Fruit fly (Drosophila melanogaster) whole organism, embryonic: ENCODE results near the gene CkIIalpha-i3.

ENCODE experiments used
- Antp ChIP-seq: fragments of 200-800 bp; sonication (Bioruptor generic); optimal IDR thresholded peaks from 3 replicates; lab custom pipeline; 2016; ENCODE audit warnings: missing biosample characterization, missing genetic modification characterization
- Atf3 ChIP-seq: fragments of 200-800 bp; sonication (Bioruptor generic); optimal IDR thresholded peaks from 3 replicates; lab custom pipeline; 2016; ENCODE audit warnings: missing biosample characterization, missing genetic modification characterization
- Bgb ChIP-seq: fragments of 200-800 bp; sonication (Bioruptor generic); IDR thresholded peaks from 2 replicates; pipeline ENCODE4 v1.3.6; 2022; ENCODE audit warnings: missing biosample characterization, missing genetic modification characterization; ENCODE audit not compliant: partially characterized antibody
- CG10274 ChIP-seq: fragments of 200-800 bp; sonication (Bioruptor generic); optimal IDR thresholded peaks from 3 replicates; lab custom pipeline; 2017; ENCODE audit warnings: missing biosample characterization, mild to moderate bottlenecking, missing genetic modification characterization
- CG10321 ChIP-seq: fragments of 200-800 bp; sonication (Bioruptor generic); IDR thresholded peaks from 2 replicates; pipeline ENCODE4 v1.3.6; 2022; ENCODE audit warnings: missing biosample characterization, missing genetic modification characterization
- CG11695 ChIP-seq: fragments of 200-800 bp; sonication (Bioruptor generic); IDR thresholded peaks from 3 replicates; pipeline ENCODE4 v1.3.6; 2022; ENCODE audit warnings: missing biosample characterization, missing genetic modification characterization
- CG12236 ChIP-seq: fragments of 200-800 bp; sonication (Bioruptor generic); optimal IDR thresholded peaks from 2 replicates; lab custom pipeline; 2016; ENCODE audit warnings: missing biosample characterization, missing genetic modification characterization
- CG12659 ChIP-seq: fragments of 200-800 bp; sonication (Bioruptor generic); optimal IDR thresholded peaks from 3 replicates; lab custom pipeline; 2017; ENCODE audit warnings: mild to moderate bottlenecking, missing biosample characterization, missing genetic modification reagents, missing genetic modification characterization
- CG13424 ChIP-seq: fragments of 200-800 bp; sonication (Bioruptor generic); optimal IDR thresholded peaks from 2 replicates; lab custom pipeline; 2019; ENCODE audit warnings: missing biosample characterization, mild to moderate bottlenecking, missing genetic modification characterization, moderate library complexity
- CG18764 ChIP-seq: fragments of 200-800 bp; sonication (Bioruptor generic); optimal IDR thresholded peaks from 3 replicates; lab custom pipeline; 2016; ENCODE audit warnings: missing biosample characterization, missing genetic modification characterization
- CG2116 ChIP-seq: fragments of 200-800 bp; sonication (Bioruptor generic); optimal IDR thresholded peaks from 3 replicates; lab custom pipeline; 2018; ENCODE audit warnings: missing biosample characterization, mild to moderate bottlenecking, missing genetic modification characterization
- CG2202 ChIP-seq: fragments of 200-800 bp; sonication (Bioruptor generic); optimal IDR thresholded peaks from 2 replicates; lab custom pipeline; 2018; ENCODE audit warnings: missing biosample characterization, mild to moderate bottlenecking, missing genetic modification characterization
- CG34376 ChIP-seq: fragments of 200-800 bp; sonication (Bioruptor generic); optimal IDR thresholded peaks from 2 replicates; lab custom pipeline; 2018; ENCODE audit warnings: missing biosample characterization, mild to moderate bottlenecking, missing genetic modification characterization
- CG4617 ChIP-seq: fragments of 200-800 bp; sonication (Bioruptor generic); optimal IDR thresholded peaks from 3 replicates; lab custom pipeline; 2016; ENCODE audit warnings: missing biosample characterization, missing genetic modification characterization, borderline replicate concordance
- CG4730 ChIP-seq: fragments of 200-800 bp; sonication (Bioruptor generic); IDR thresholded peaks from 2 replicates; pipeline ENCODE4 v1.3.6; 2022; ENCODE audit warnings: missing biosample characterization, missing genetic modification characterization
- CG8359 ChIP-seq: fragments of 200-800 bp; sonication (Bioruptor generic); optimal IDR thresholded peaks from 2 replicates; lab custom pipeline; 2017; ENCODE audit warnings: missing biosample characterization, mild to moderate bottlenecking, missing genetic modification characterization, borderline replicate concordance
- CG9215 ChIP-seq: fragments of 200-800 bp; sonication (Bioruptor generic); IDR thresholded peaks from 2 replicates; pipeline ENCODE4 v1.3.6; 2022; ENCODE audit warnings: missing biosample characterization, missing genetic modification characterization
- CkIIα-i1 ChIP-seq: fragments of 200-800 bp; sonication (Bioruptor generic); IDR thresholded peaks from 2 replicates; pipeline ENCODE4 v1.3.6; 2022; ENCODE audit warnings: missing biosample characterization, missing genetic modification characterization
- D ChIP-seq, 2 experiments: fragments of 200-800 bp in 1 of 2; fragments of >200 bp in 1 of 2; sonication (Bioruptor generic) in 1 of 2; optimal IDR thresholded peaks; 2 replicates in 1 of 2; 3 replicates in 1 of 2; lab custom pipeline; 2017; ENCODE audit warnings: mild to moderate bottlenecking in 1 of 2, missing biosample characterization in 1 of 2, missing genetic modification characterization in 1 of 2, missing genetic modification reagents in 1 of 2
- Dp ChIP-seq: fragments of 200-800 bp; sonication (Bioruptor generic); optimal IDR thresholded peaks from 2 replicates; lab custom pipeline; 2018; ENCODE audit warnings: missing biosample characterization, mild to moderate bottlenecking, missing genetic modification characterization, moderate library complexity
- Fer3 ChIP-seq: fragments of 200-800 bp; sonication (Bioruptor generic); optimal IDR thresholded peaks from 2 replicates; lab custom pipeline; 2018; ENCODE audit warnings: missing biosample characterization, mild to moderate bottlenecking, missing genetic modification characterization, moderate library complexity
- H2.0 ChIP-seq: fragments of 200-800 bp; sonication (Bioruptor generic); IDR thresholded peaks from 2 replicates; pipeline ENCODE4 v1.3.6; 2022; ENCODE audit warnings: missing biosample characterization, missing genetic modification characterization
- Hmr ChIP-seq: fragments of 200-800 bp; sonication (Bioruptor generic); optimal IDR thresholded peaks from 3 replicates; lab custom pipeline; 2017; ENCODE audit warnings: mild to moderate bottlenecking, missing biosample characterization, missing genetic modification reagents, missing genetic modification characterization
- Med ChIP-seq: fragments of 200-800 bp; sonication (Bioruptor generic); peaks from one replicate; lab custom pipeline; 2016; ENCODE audit warnings: missing biosample characterization, missing genetic modification characterization, mild to moderate bottlenecking, inconsistent platforms, moderate library complexity
- Mrtf ChIP-seq: fragments of 200-800 bp; sonication (Bioruptor generic); IDR thresholded peaks from 3 replicates; pipeline ENCODE4 v1.3.6; 2022; ENCODE audit warnings: missing biosample characterization, missing genetic modification characterization
- NC2α ChIP-seq: fragments of 200-800 bp; sonication (Bioruptor generic); optimal IDR thresholded peaks from 2 replicates; lab custom pipeline; 2016; ENCODE audit warnings: missing biosample characterization, missing genetic modification characterization
- Nf-YB ChIP-seq: fragments of 200-800 bp; sonication (Bioruptor generic); optimal IDR thresholded peaks from 3 replicates; lab custom pipeline; 2019; ENCODE audit warnings: missing biosample characterization, mild to moderate bottlenecking, missing genetic modification characterization, moderate library complexity
- Nf-YC ChIP-seq: fragments of 200-800 bp; optimal IDR thresholded peaks from 3 replicates; lab custom pipeline; 2019; ENCODE audit warnings: missing biosample characterization, mild to moderate bottlenecking, missing genetic modification characterization, moderate library complexity
- Pdp1 ChIP-seq, 2 experiments: fragments of 200-800 bp; sonication (Bioruptor generic); optimal IDR thresholded peaks; 3 replicates each; lab custom pipeline; 2016; ENCODE audit warnings: missing biosample characterization in 2 of 2, missing genetic modification characterization in 2 of 2, mild to moderate bottlenecking in 1 of 2, moderate library complexity in 1 of 2
- ac ChIP-seq: fragments of 200-800 bp; sonication (Bioruptor generic); optimal IDR thresholded peaks from 3 replicates; lab custom pipeline; 2017; ENCODE audit warnings: missing biosample characterization, mild to moderate bottlenecking, missing genetic modification characterization
- al ChIP-seq: fragments of 200-800 bp; sonication (Bioruptor generic); IDR thresholded peaks from 2 replicates; pipeline ENCODE4 v1.3.6; 2022; ENCODE audit warnings: missing biosample characterization, missing genetic modification characterization
- ase ChIP-seq: fragments of 200-800 bp; sonication (Bioruptor generic); IDR thresholded peaks from 3 replicates; pipeline ENCODE4 v1.3.6; 2022; ENCODE audit warnings: missing biosample characterization, missing genetic modification characterization
- ato ChIP-seq: fragments of 200-800 bp; sonication (Bioruptor generic); IDR thresholded peaks from 2 replicates; pipeline ENCODE4 v1.3.6; 2022; ENCODE audit warnings: missing biosample characterization, missing genetic modification characterization; ENCODE audit not compliant: partially characterized antibody
- chm ChIP-seq: fragments of 200-800 bp; sonication (Bioruptor generic); IDR thresholded peaks from 2 replicates; pipeline ENCODE4 v1.3.6; 2022; ENCODE audit warnings: missing biosample characterization, missing genetic modification characterization
- danr ChIP-seq: fragments of 200-800 bp; sonication (Bioruptor generic); IDR thresholded peaks from 2 replicates; pipeline ENCODE4 v1.3.6; 2022; ENCODE audit warnings: missing biosample characterization, missing genetic modification characterization
- en ChIP-seq: fragments of 200-800 bp; sonication (Bioruptor generic); optimal IDR thresholded peaks from 2 replicates; lab custom pipeline; 2016; ENCODE audit warnings: missing biosample characterization, missing genetic modification characterization
- fd3F ChIP-seq: fragments of 200-800 bp; sonication (Bioruptor generic); optimal IDR thresholded peaks from 2 replicates; lab custom pipeline; 2018; ENCODE audit warnings: missing biosample characterization, mild to moderate bottlenecking, missing genetic modification characterization, moderate library complexity
- gce ChIP-seq: fragments of 200-800 bp; sonication (Bioruptor generic); IDR thresholded peaks from 3 replicates; pipeline ENCODE4 v1.3.6; 2022; ENCODE audit warnings: missing biosample characterization, missing genetic modification characterization
- gro ChIP-seq: fragments of 200-800 bp; sonication (Bioruptor generic); optimal IDR thresholded peaks from 2 replicates; lab custom pipeline; 2016; ENCODE audit warnings: missing biosample characterization, missing genetic modification characterization
- jing ChIP-seq: fragments of 200-800 bp; sonication (Bioruptor generic); optimal IDR thresholded peaks from 2 replicates; lab custom pipeline; 2018; ENCODE audit warnings: missing biosample characterization, mild to moderate bottlenecking, missing genetic modification characterization
- kah ChIP-seq: fragments of 200-800 bp; sonication (Bioruptor generic); optimal IDR thresholded peaks from 2 replicates; lab custom pipeline; 2018; ENCODE audit warnings: missing biosample characterization, mild to moderate bottlenecking, missing genetic modification characterization
- lab ChIP-seq: fragments of 200-800 bp; sonication (Bioruptor generic); optimal IDR thresholded peaks from 3 replicates; lab custom pipeline; 2017; ENCODE audit warnings: missing biosample characterization, missing genetic modification characterization, mild to moderate bottlenecking, moderate library complexity, missing genetic modification reagents
- mam ChIP-seq: fragments of 200-800 bp; sonication (Bioruptor generic); optimal IDR thresholded peaks from 3 replicates; lab custom pipeline; 2016; ENCODE audit warnings: missing biosample characterization, missing genetic modification characterization
- pan ChIP-seq, 4 experiments: fragments of >200 bp in 3 of 4; fragments of 200-800 bp in 1 of 4; sonication (Bioruptor generic) in 1 of 4; optimal IDR thresholded peaks in 3 of 4; IDR thresholded peaks in 1 of 4; 2 replicates each; pipeline versions ENCODE4 v1.3.6 to Lab custom; 2017 to 2022; ENCODE audit warnings: missing biosample characterization in 2 of 4, missing genetic modification characterization in 2 of 4, mixed read lengths in 1 of 4
- ro ChIP-seq: fragments of 200-800 bp; sonication (Bioruptor generic); IDR thresholded peaks from 2 replicates; pipeline ENCODE4 v1.3.6; 2022; ENCODE audit warnings: missing biosample characterization, missing genetic modification characterization
- sens ChIP-seq: fragments of 200-800 bp; sonication (Bioruptor generic); peaks from one replicate; lab custom pipeline; 2016; ENCODE audit warnings: missing biosample characterization, missing genetic modification characterization
- slbo ChIP-seq: fragments of 200-800 bp; sonication (Bioruptor generic); IDR thresholded peaks from 2 replicates; pipeline ENCODE4 v1.3.6; 2022; ENCODE audit warnings: missing biosample characterization, missing genetic modification characterization
- slp2 ChIP-seq: fragments of 200-800 bp; sonication (Bioruptor generic); optimal IDR thresholded peaks from 2 replicates; lab custom pipeline; 2016; ENCODE audit warnings: missing biosample characterization, missing genetic modification characterization
- tna ChIP-seq: fragments of 200-800 bp; sonication (Bioruptor generic); IDR thresholded peaks from 2 replicates; pipeline ENCODE4 v1.3.6; 2022; ENCODE audit warnings: missing biosample characterization, missing genetic modification characterization; ENCODE audit not compliant: partially characterized antibody
- unpg ChIP-seq: fragments of 200-800 bp; sonication (Bioruptor generic); optimal IDR thresholded peaks from 3 replicates; lab custom pipeline; 2018; ENCODE audit warnings: missing biosample characterization, mild to moderate bottlenecking, missing genetic modification characterization, moderate library complexity

CkIIalpha-i3 gene

DNA sequence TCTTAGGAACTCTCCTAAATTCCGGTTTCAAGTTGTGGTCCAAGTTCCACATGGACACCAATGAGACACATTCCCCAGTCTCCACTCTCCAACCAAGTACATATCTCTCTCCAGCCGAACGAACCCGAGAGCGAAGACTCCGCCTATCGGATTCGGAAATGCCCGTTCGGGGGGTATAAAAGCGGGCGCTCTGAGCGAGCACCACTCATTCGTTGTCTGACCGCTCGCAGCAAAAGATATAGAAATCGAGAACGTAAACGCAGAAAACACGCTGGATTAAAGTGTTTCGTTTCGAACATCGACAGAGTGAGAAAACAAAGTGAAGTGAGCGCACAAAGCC is 38.8 kb upstream of the CkIIalpha-i3 start, which contains the start of gene emc (continued):
- TF ChIP-seq Bgb (GFP tag; lab: Robert Waterston, UW) (peak; percentile 67), CG2116 (no peak), en (GFP tag; lab: Kevin White, UChicago) (no peak), tna (GFP tag; lab: Robert Waterston, UW) (peak; percentile 65), H2.0 (GFP tag; lab: Robert Waterston, UW) (no peak), ac (GFP tag; lab: Kevin White, UChicago) (peak; percentile 66), CG18764 (no peak), slbo (GFP tag; lab: Robert Waterston, UW) (peak; percentile 55), CG9215 (GFP tag; lab: Robert Waterston, UW) (no peak), Med (GFP tag; lab: Kevin White, UChicago) (peak; percentile 97), CG12236 (GFP tag; lab: Kevin White, UChicago) (no peak), sens (GFP tag; lab: Kevin White, UChicago) (peak; percentile 90), CG11695 (GFP tag; lab: Robert Waterston, UW) (peak; percentile 31; the same call in 1 of the 3 replicates), CG13424 (peak; percentile 3), CG10321 (0 out of 2 replicates have a peak, but pooled peaks have one; percentile 32), Pdp1 (GFP tag; optimal IDR thresholded peaks at IDR 0.05; lab: Kevin White, UChicago) (peak; percentile 30 to 36), ase (GFP tag; lab: Robert Waterston, UW) (peak; percentile 33; the same call in 2 of the 3 replicates), slp2 (GFP tag; lab: Kevin White, UChicago) (no peak), CG12659 (GFP tag; lab: Kevin White, UChicago) (no peak), fd3F (GFP tag; lab: Kevin White, UChicago) (no peak), lab (GFP tag; lab: Kevin White, UChicago) (peak; percentile 83), Fer3 (tag; lab: Kevin White, UChicago) (peak; percentile 50), kah (GFP tag; lab: Kevin White, UChicago) (peak; percentile 65), Dp (GFP tag; lab: Kevin White, UChicago) (no peak), Atf3 (GFP tag; lab: Kevin White, UChicago) (no peak), Hmr (GFP tag; lab: Kevin White, UChicago) (peak; percentile 68), CG10274 (GFP tag; lab: Kevin White, UChicago) (peak; percentile 14), CG4730 (GFP tag; lab: Robert Waterston, UW) (peak; percentile 24; the same call in 1 of the 2 replicates), chm (peak; percentile 99), al (GFP tag; lab: Robert Waterston, UW) (no peak), CkIIα-i1 (GFP tag; lab: Robert Waterston, UW) (no peak), CG8359 (GFP tag; lab: Kevin White, UChicago) (no peak), gce (GFP tag; lab: Robert Waterston, UW) (peak; percentile 72; the same call in 1 of the 3 replicates), jing (peak; percentile 70), Antp (GFP tag; lab: Kevin White, UChicago) (peak; percentile 45), pan (optimal IDR thresholded peaks at IDR 0.05; lab: Kevin White, UChicago) (no peak), pan (GFP tag; optimal IDR thresholded peaks at IDR 0.05 in 1 of 2, IDR thresholded peaks at IDR 0.05 in 1 of 2) (peak in 1 of 2 experiments; percentile 42), Mrtf (GFP tag; lab: Robert Waterston, UW) (no peak), D (optimal IDR thresholded peaks at IDR 0.05; lab: Kevin White, UChicago) (no peak), D (GFP tag; optimal IDR thresholded peaks at IDR 0.05; lab: Kevin White, UChicago) (peak; percentile 22), CG34376 (GFP tag; lab: Kevin White, UChicago) (peak; percentile 78), mam (no peak), CG2202 (peak; percentile 54), NC2α (GFP tag; lab: Kevin White, UChicago) (peak; percentile 51), ro (GFP tag; lab: Robert Waterston, UW) (no peak), Nf-YB (GFP tag; lab: Kevin White, UChicago) (peak; percentile 93), gro (GFP tag; lab: Kevin White, UChicago) (peak; percentile 84), ato (GFP tag; lab: Robert Waterston, UW) (peak; percentile 79), CG4617 (no peak), danr (GFP tag; lab: Robert Waterston, UW) (no peak), unpg (GFP tag; lab: Kevin White, UChicago) (peak; percentile 48), Nf-YC (tag; lab: Kevin White, UChicago) (peak; percentile 95)
